Worm (Caenorhabditis elegans): ENCODE results near the gene F53F4.7.

ce11 chrV:13654394-13654792 lies 40.6 kb upstream of the F53F4.7 start:
- TF ChIP-seq nhr-12 (tag; optimal IDR thresholded peaks at IDR 0.05) (no peak), nhr-28 (tag; optimal IDR thresholded peaks at IDR 0.05) (no peak), mep-1 (tag; optimal IDR thresholded peaks at IDR 0.05) (no peak), fkh-10 (GFP tag; optimal IDR thresholded peaks at IDR 0.05) (no peak), sox-4 (tag; optimal IDR thresholded peaks at IDR 0.05) (no peak), mab-9 (GFP tag; IDR thresholded peaks at IDR 0.05) (no peak), elt-3 (tag; optimal IDR thresholded peaks at IDR 0.05) (no peak), pqm-1 (tag; optimal IDR thresholded peaks at IDR 0.05) (no peak), lin-39 (tag; optimal IDR thresholded peaks at IDR 0.05) (no peak), nhr-85 (tag) (no peak), nhr-77 (tag; optimal IDR thresholded peaks at IDR 0.05) (no peak), lin-13 (GFP tag; optimal IDR thresholded peaks at IDR 0.05) (no peak), F16B12.6 (tag; optimal IDR thresholded peaks at IDR 0.05) (no peak), ces-1 (GFP tag; optimal IDR thresholded peaks at IDR 0.05) (no peak)

Measured in whole organism, L1 larva.